Fruit fly (Drosophila melanogaster): ENCODE measurements around the gene Hsp26.

dm6 chr3L:9422636-9423419 lies 45.6 kb upstream of the Hsp26 start, which contains the start of gene aay:
- TF ChIP-seq lab (GFP tag; optimal IDR thresholded peaks at IDR 0.05): peak; percentile 99
- TF ChIP-seq psq (GFP tag; optimal IDR thresholded peaks at IDR 0.05): peak; percentile 96
- peak; percentile 99 for TF ChIP-seq nmo (GFP tag; optimal IDR thresholded peaks at IDR 0.05)
- peak; percentile 76 for TF ChIP-seq HmgD (GFP tag; optimal IDR thresholded peaks at IDR 0.05)
- peak; percentile 97 for TF ChIP-seq CG13894 (tag; optimal IDR thresholded peaks at IDR 0.05)
- TF ChIP-seq Oaz (GFP tag; IDR thresholded peaks at IDR 0.05): peak; percentile 96
- TF ChIP-seq Ets97D (GFP tag; optimal IDR thresholded peaks at IDR 0.05): peak; percentile 95
- peak; percentile 99 for TF ChIP-seq Fer1 (GFP tag; optimal IDR thresholded peaks at IDR 0.05)
- peak; percentile 91 for TF ChIP-seq Antp (GFP tag; optimal IDR thresholded peaks at IDR 0.05)
- TF ChIP-seq tap (tag; optimal IDR thresholded peaks at IDR 0.05): peak; percentile 99
- peak; percentile 98 for TF ChIP-seq sqz (GFP tag; optimal IDR thresholded peaks at IDR 0.05)
- peak; percentile 97 for TF ChIP-seq ap (GFP tag; IDR thresholded peaks at IDR 0.05)
